Worm (Caenorhabditis elegans) whole organism, L4 larva: ENCODE data around the gene nlp-47.
A peak's percentile ranks its signal among the peaks of the same experiment; 100 is the strongest.

Experiments used
- F10B5.3 ChIP-seq: sonication (generic microtip); optimal IDR thresholded peaks from 2 replicates; lab custom pipeline; 2016; ENCODE audit warnings: mild to moderate bottlenecking, missing genetic modification characterization, missing compliant biosample characterization
- F26F4.8 ChIP-seq: fragments of 200-800 bp; sonication (Bioruptor generic); conservative IDR thresholded peaks from 2 replicates; pipeline ENCODE4 v1.3.6; 2022; ENCODE audit warnings: missing genetic modification characterization, missing compliant biosample characterization
- F37D6.2 ChIP-seq: sonication (generic microtip); optimal IDR thresholded peaks from 2 replicates; lab custom pipeline; 2016; ENCODE audit warnings: mild to moderate bottlenecking, missing genetic modification characterization, missing compliant biosample characterization
- R02D3.7 ChIP-seq: fragments of 150-350 bp; sonication (generic microtip); optimal IDR thresholded peaks from 3 replicates; lab custom pipeline; 2014; ENCODE audit warnings: missing biosample characterization, missing genetic modification characterization
- T20F7.1 ChIP-seq: fragments of 200-800 bp; sonication (Bioruptor generic); optimal IDR thresholded peaks from 2 replicates; lab custom pipeline; 2018; ENCODE audit warnings: mild to moderate bottlenecking, missing genetic modification characterization, missing compliant biosample characterization
- T26A8.4 ChIP-seq: fragments of 200-800 bp; sonication (Bioruptor generic); IDR thresholded peaks from 2 replicates; pipeline ENCODE4 v1.3.6; 2022; ENCODE audit warnings: missing genetic modification characterization, missing compliant biosample characterization
- Y105C5A.15 ChIP-seq: fragments of 200-800 bp; sonication (Bioruptor generic); IDR thresholded peaks from 2 replicates; pipeline ENCODE4 v1.3.6; 2022; ENCODE audit warnings: missing genetic modification characterization, missing compliant biosample characterization
- Y5F2A.4 ChIP-seq: fragments of 200-800 bp; sonication (Bioruptor generic); optimal IDR thresholded peaks from 2 replicates; lab custom pipeline; 2018; ENCODE audit warnings: mild to moderate bottlenecking, missing genetic modification characterization, missing compliant biosample characterization
- Y75B8A.6 ChIP-seq: fragments of 200-800 bp; sonication (Bioruptor generic); IDR thresholded peaks from 2 replicates; pipeline ENCODE4 v1.3.6; 2022; ENCODE audit warnings: missing genetic modification reagents, missing genetic modification characterization, missing compliant biosample characterization
- aly-2 ChIP-seq: sonication (generic microtip); optimal IDR thresholded peaks from 2 replicates; lab custom pipeline; 2018; ENCODE audit warnings: missing biosample characterization, missing genetic modification characterization
- ama-1 ChIP-seq: fragments of 150-350 bp; optimal IDR thresholded peaks from 2 replicates; lab custom pipeline; 2014; ENCODE audit warnings: inconsistent platforms, mixed read lengths
- attf-4 ChIP-seq: sonication (generic microtip); optimal IDR thresholded peaks from 3 replicates; lab custom pipeline; 2017; ENCODE audit warnings: missing biosample characterization, missing genetic modification characterization
- ceh-20 ChIP-seq: fragments of 200-800 bp; sonication (Bioruptor generic); IDR thresholded peaks from 2 replicates; pipeline ENCODE4 v1.3.6; 2022; ENCODE audit warnings: missing genetic modification reagents, missing genetic modification characterization, missing compliant biosample characterization
- ceh-32 ChIP-seq: sonication (generic microtip); optimal IDR thresholded peaks from 2 replicates; lab custom pipeline; 2016; ENCODE audit warnings: mild to moderate bottlenecking, missing genetic modification characterization, missing compliant biosample characterization; ENCODE audit not compliant: poor library complexity
- ceh-44 ChIP-seq: fragments of 200-800 bp; sonication (Bioruptor generic); IDR thresholded peaks from 2 replicates; pipeline ENCODE4 v1.3.6; 2022; ENCODE audit warnings: missing genetic modification reagents, missing genetic modification characterization, missing compliant biosample characterization
- ceh-82 ChIP-seq: sonication (generic microtip); optimal IDR thresholded peaks from 2 replicates; lab custom pipeline; 2017; ENCODE audit warnings: missing biosample characterization, missing genetic modification characterization
- cey-2 ChIP-seq: sonication (generic microtip); optimal IDR thresholded peaks from 3 replicates; lab custom pipeline; 2017; ENCODE audit warnings: missing genetic modification characterization, mild to moderate bottlenecking, missing compliant biosample characterization, antibody characterized with exemption, borderline replicate concordance; ENCODE audit not compliant: insufficient read depth
- daf-12 ChIP-seq: fragments of 150-350 bp; optimal IDR thresholded peaks from 2 replicates; lab custom pipeline; 2014; ENCODE audit warnings: missing biosample characterization, missing genetic modification reagents, missing genetic modification characterization
- duxl-1 ChIP-seq: sonication (generic microtip); optimal IDR thresholded peaks from 2 replicates; lab custom pipeline; 2016; ENCODE audit warnings: mild to moderate bottlenecking, missing genetic modification characterization, moderate library complexity, missing compliant biosample characterization; ENCODE audit not compliant: poor library complexity
- egl-27 ChIP-seq: sonication (generic microtip); optimal IDR thresholded peaks from 3 replicates; lab custom pipeline; 2017; ENCODE audit warnings: missing biosample characterization, missing genetic modification reagents, missing genetic modification characterization
- fkh-10 ChIP-seq: fragments of 150-350 bp; optimal IDR thresholded peaks from 2 replicates; lab custom pipeline; 2014; ENCODE audit warnings: missing biosample characterization, missing genetic modification reagents, missing genetic modification characterization
- fos-1 ChIP-seq: fragments of 150-350 bp; optimal IDR thresholded peaks from 2 replicates; lab custom pipeline; 2014; ENCODE audit warnings: missing biosample characterization, missing genetic modification characterization
- hlh-30 ChIP-seq: sonication (generic microtip); optimal IDR thresholded peaks from 2 replicates; lab custom pipeline; 2017; ENCODE audit warnings: antibody characterized with exemption, mild to moderate bottlenecking, missing genetic modification characterization, missing compliant biosample characterization; ENCODE audit not compliant: insufficient read depth
- lin-15B ChIP-seq: fragments of 150-350 bp; sonication (generic microtip); optimal IDR thresholded peaks from 3 replicates; lab custom pipeline; 2014; ENCODE audit warnings: missing biosample characterization, missing genetic modification characterization
- lin-29 ChIP-seq: fragments of 200-800 bp; sonication (Bioruptor generic); IDR thresholded peaks from 2 replicates; pipeline ENCODE4 v1.3.6; 2022; ENCODE audit warnings: missing genetic modification reagents, missing genetic modification characterization, missing compliant biosample characterization
- lin-39 ChIP-seq: fragments of 150-350 bp; optimal IDR thresholded peaks from 2 replicates; lab custom pipeline; 2014; ENCODE audit warnings: missing biosample characterization, missing genetic modification reagents, missing genetic modification characterization
- lir-3 ChIP-seq: sonication (generic microtip); optimal IDR thresholded peaks from 2 replicates; lab custom pipeline; 2016; ENCODE audit warnings: mild to moderate bottlenecking, missing genetic modification characterization, missing compliant biosample characterization
- madf-9 ChIP-seq: fragments of 200-800 bp; sonication (Bioruptor generic); conservative IDR thresholded peaks from 2 replicates; pipeline ENCODE4 v1.3.6; 2022; ENCODE audit warnings: missing genetic modification reagents, missing genetic modification characterization, missing compliant biosample characterization
- mdt-29 ChIP-seq: fragments of 200-800 bp; sonication (Bioruptor generic); IDR thresholded peaks from 2 replicates; pipeline ENCODE4 v1.3.6; 2022; ENCODE audit warnings: missing genetic modification reagents, missing genetic modification characterization, missing compliant biosample characterization
- mep-1 ChIP-seq: fragments of 150-350 bp; sonication (generic microtip); optimal IDR thresholded peaks from 3 replicates; lab custom pipeline; 2014; ENCODE audit warnings: missing biosample characterization, missing genetic modification characterization
- mes-2 ChIP-seq: sonication (generic microtip); optimal IDR thresholded peaks from 2 replicates; lab custom pipeline; 2016; ENCODE audit warnings: missing genotype, mild to moderate bottlenecking, missing genetic modification characterization, missing compliant biosample characterization; ENCODE audit not compliant: poor library complexity, severe bottlenecking
- mxl-3 ChIP-seq: fragments of 200-800 bp; sonication (Bioruptor generic); optimal IDR thresholded peaks from 2 replicates; lab custom pipeline; 2018; ENCODE audit warnings: mild to moderate bottlenecking, missing genetic modification characterization, missing compliant biosample characterization
- nhr-11 ChIP-seq: fragments of 150-350 bp; optimal IDR thresholded peaks from 2 replicates; lab custom pipeline; 2014; ENCODE audit warnings: missing biosample characterization, missing genetic modification characterization
- nhr-111 ChIP-seq: fragments of 200-800 bp; sonication (Bioruptor generic); optimal IDR thresholded peaks from 2 replicates; lab custom pipeline; 2018; ENCODE audit warnings: mild to moderate bottlenecking, missing genetic modification characterization, missing compliant biosample characterization
- nhr-28 ChIP-seq: fragments of 150-350 bp; optimal IDR thresholded peaks from 2 replicates; lab custom pipeline; 2014; ENCODE audit warnings: missing biosample characterization, missing genetic modification characterization
- nhr-41 ChIP-seq: fragments of 200-800 bp; sonication (Bioruptor generic); IDR thresholded peaks from 2 replicates; pipeline ENCODE4 v1.3.6; 2022; ENCODE audit warnings: missing genetic modification reagents, missing genetic modification characterization, missing compliant biosample characterization
- nhr-48 ChIP-seq: sonication (generic microtip); optimal IDR thresholded peaks from 2 replicates; lab custom pipeline; 2016; ENCODE audit warnings: mild to moderate bottlenecking, missing genetic modification characterization, missing compliant biosample characterization
- nhr-76 ChIP-seq: fragments of 150-350 bp; optimal IDR thresholded peaks from 2 replicates; lab custom pipeline; 2014; ENCODE audit warnings: missing biosample characterization, missing genetic modification characterization
- php-3 ChIP-seq: fragments of 200-800 bp; sonication (Bioruptor generic); IDR thresholded peaks from 2 replicates; pipeline ENCODE4 v1.3.6; 2022; ENCODE audit warnings: missing genetic modification reagents, missing genetic modification characterization, missing compliant biosample characterization
- pqm-1 ChIP-seq: sonication (generic microtip); optimal IDR thresholded peaks from 2 replicates; lab custom pipeline; 2017; ENCODE audit warnings: missing biosample characterization, missing genetic modification characterization
- rbr-2 ChIP-seq: sonication (generic microtip); optimal IDR thresholded peaks from 2 replicates; lab custom pipeline; 2016; ENCODE audit warnings: missing genotype, missing genetic modification characterization, missing compliant biosample characterization
- skn-1 ChIP-seq: fragments of 150-350 bp; optimal IDR thresholded peaks from 2 replicates; lab custom pipeline; 2014; ENCODE audit warnings: missing biosample characterization, missing genetic modification characterization
- snpc-1.2 ChIP-seq: fragments of 200-800 bp; sonication (Bioruptor generic); IDR thresholded peaks from 2 replicates; pipeline ENCODE4 v1.3.6; 2022; ENCODE audit warnings: missing genetic modification reagents, missing genetic modification characterization, missing compliant biosample characterization
- snpc-4 ChIP-seq: fragments of 150-350 bp; optimal IDR thresholded peaks from 2 replicates; lab custom pipeline; 2014; ENCODE audit warnings: missing biosample characterization, missing genetic modification characterization
- spr-1 ChIP-seq: sonication (generic microtip); optimal IDR thresholded peaks from 2 replicates; lab custom pipeline; 2016; ENCODE audit warnings: mild to moderate bottlenecking, missing genetic modification characterization, missing compliant biosample characterization
- tag-97 ChIP-seq: fragments of 200-800 bp; sonication (Bioruptor generic); IDR thresholded peaks from 2 replicates; pipeline ENCODE4 v1.3.6; 2022; ENCODE audit warnings: missing genetic modification characterization, missing compliant biosample characterization
- tra-1 ChIP-seq: fragments of 200-800 bp; sonication (Bioruptor generic); IDR thresholded peaks from 2 replicates; pipeline ENCODE4 v1.3.6; 2022; ENCODE audit warnings: missing genetic modification reagents, missing genetic modification characterization, missing compliant biosample characterization
- vab-7 ChIP-seq: fragments of 200-800 bp; sonication (Bioruptor generic); IDR thresholded peaks from 2 replicates; pipeline ENCODE4 v1.3.6; 2022; ENCODE audit warnings: missing genetic modification reagents, missing genetic modification characterization, missing compliant biosample characterization
- zfp-2 ChIP-seq: sonication (generic microtip); optimal IDR thresholded peaks from 2 replicates; lab custom pipeline; 2016; ENCODE audit warnings: mild to moderate bottlenecking, missing genetic modification characterization, missing compliant biosample characterization
- zip-11 ChIP-seq: fragments of 200-800 bp; sonication (Bioruptor generic); IDR thresholded peaks from 2 replicates; pipeline ENCODE4 v1.3.6; 2022; ENCODE audit warnings: missing genetic modification characterization, missing compliant biosample characterization
- zip-2 ChIP-seq: fragments of 150-350 bp; optimal IDR thresholded peaks from 2 replicates; lab custom pipeline; 2014; ENCODE audit warnings: missing biosample characterization, missing genetic modification characterization
- ztf-11 ChIP-seq: fragments of 150-350 bp; optimal IDR thresholded peaks from 2 replicates; lab custom pipeline; 2014; ENCODE audit warnings: missing biosample characterization, missing genetic modification characterization
- ztf-7 ChIP-seq: fragments of 150-350 bp; optimal IDR thresholded peaks from 2 replicates; lab custom pipeline; 2014; ENCODE audit warnings: missing biosample characterization, missing genetic modification characterization

Gene nlp-47

DNA sequence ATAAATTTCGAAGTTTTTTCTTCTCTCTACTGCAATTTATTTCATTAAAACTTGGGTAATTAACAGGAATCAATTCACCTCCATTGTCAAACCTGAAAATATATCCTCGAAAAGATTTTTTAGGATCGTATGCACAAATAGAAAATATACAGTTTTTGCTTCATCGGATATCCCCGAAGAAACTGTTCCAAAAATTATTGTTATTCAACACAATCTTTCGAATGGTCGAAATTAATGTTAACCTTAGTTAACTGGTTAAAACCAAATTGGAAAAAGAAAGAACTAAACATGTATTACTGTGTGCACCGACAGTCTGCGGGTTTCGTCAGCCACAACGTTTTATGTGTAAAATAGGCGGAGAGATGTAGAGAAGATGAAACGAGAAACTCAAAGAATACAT, 26.5 kb downstream of the nlp-47 start (continued):
- TF ChIP-seq daf-12 (tag; lab: Kevin White, UChicago) (no peak), mes-2 (tag; lab: Kevin White, UChicago) (no peak), T20F7.1 (no peak), Y5F2A.4 (GFP tag; lab: Kevin White, UChicago) (no peak), F26F4.8 (no peak), tra-1 (no peak), fos-1 (tag; lab: Kevin White, UChicago) (no peak), nhr-28 (tag; lab: Kevin White, UChicago) (no peak), F10B5.3 (tag; lab: Kevin White, UChicago) (no peak), pqm-1 (tag; lab: Kevin White, UChicago) (no peak), Y75B8A.6 (no peak), Y105C5A.15 (no peak), nhr-41 (GFP tag; lab: Robert Waterston, UW) (no peak), tag-97 (GFP tag; lab: Robert Waterston, UW) (no peak), nhr-76 (tag; lab: Kevin White, UChicago) (no peak), F37D6.2 (tag; lab: Kevin White, UChicago) (no peak), ceh-82 (tag; lab: Kevin White, UChicago) (no peak), mdt-29 (GFP tag; lab: Robert Waterston, UW) (no peak), php-3 (GFP tag; lab: Robert Waterston, UW) (no peak), ztf-11 (no peak), lir-3 (tag; lab: Kevin White, UChicago) (no peak), nhr-48 (tag; lab: Kevin White, UChicago) (no peak), rbr-2 (no peak), skn-1 (tag; lab: Kevin White, UChicago) (no peak), T26A8.4 (peak; percentile 80), mxl-3 (GFP tag; lab: Kevin White, UChicago) (no peak), snpc-4 (tag; lab: Kevin White, UChicago) (peak; percentile 78), lin-15B (no peak), attf-4 (tag; lab: Kevin White, UChicago) (no peak), hlh-30 (tag; lab: Kevin White, UChicago) (peak; percentile 31), zip-2 (tag; lab: Kevin White, UChicago) (no peak), nhr-111 (GFP tag; lab: Kevin White, UChicago) (no peak), lin-39 (no peak), lin-29 (no peak), ceh-44 (GFP tag; lab: Robert Waterston, UW) (no peak), ztf-7 (tag; lab: Kevin White, UChicago) (no peak), madf-9 (GFP tag; lab: Robert Waterston, UW) (no peak), mep-1 (tag; lab: Kevin White, UChicago) (no peak), snpc-1.2 (GFP tag; lab: Robert Waterston, UW) (peak; percentile 99), ceh-20 (no peak), egl-27 (tag; lab: Kevin White, UChicago) (no peak), ama-1 (lab: Kevin White, UChicago) (no peak), cey-2 (tag; lab: Kevin White, UChicago) (no peak), R02D3.7 (no peak), ceh-32 (no peak), zip-11 (GFP tag; lab: Robert Waterston, UW) (no peak), aly-2 (tag; lab: Kevin White, UChicago) (no peak), spr-1 (tag; lab: Kevin White, UChicago) (no peak), vab-7 (no peak), nhr-11 (tag; lab: Kevin White, UChicago) (no peak), fkh-10 (GFP tag; lab: Kevin White, UChicago) (no peak), zfp-2 (tag; lab: Kevin White, UChicago) (no peak), duxl-1 (tag; lab: Kevin White, UChicago) (peak; percentile 69)
